Fruit fly (Drosophila melanogaster) whole organism, embryonic: ENCODE data around the gene CG32354.
A peak's percentile ranks its signal among the peaks of the same experiment; 100 is the strongest.

ENCODE experiments used
- Atf-2 ChIP-seq: fragments of 200-800 bp; sonication (Bioruptor generic); optimal IDR thresholded peaks from 2 replicates; lab custom pipeline; 2016; ENCODE audit warnings: missing biosample characterization, missing genetic modification characterization
- B-H1 ChIP-seq: fragments of 200-800 bp; sonication (Bioruptor generic); IDR thresholded peaks from 3 replicates; pipeline ENCODE4 v1.3.6; 2022; ENCODE audit warnings: missing biosample characterization, missing genetic modification characterization
- Bgb ChIP-seq: fragments of 200-800 bp; sonication (Bioruptor generic); IDR thresholded peaks from 2 replicates; pipeline ENCODE4 v1.3.6; 2022; ENCODE audit warnings: missing biosample characterization, missing genetic modification characterization; ENCODE audit not compliant: partially characterized antibody
- CG11696 ChIP-seq: fragments of 200-800 bp; sonication (Bioruptor generic); IDR thresholded peaks from 2 replicates; pipeline ENCODE4 v1.3.6; 2022; ENCODE audit warnings: missing biosample characterization, missing genetic modification characterization
- CG12155 ChIP-seq: fragments of 200-800 bp; sonication (Bioruptor generic); optimal IDR thresholded peaks from 3 replicates; lab custom pipeline; 2016; ENCODE audit warnings: missing biosample characterization, missing genetic modification characterization
- CG13894 ChIP-seq: fragments of 200-800 bp; sonication (Bioruptor generic); optimal IDR thresholded peaks from 3 replicates; lab custom pipeline; 2018; ENCODE audit warnings: missing biosample characterization, mild to moderate bottlenecking, missing genetic modification characterization, moderate library complexity
- CG14014 ChIP-seq: fragments of 200-800 bp; sonication (Bioruptor generic); IDR thresholded peaks from 2 replicates; pipeline ENCODE4 v1.3.6; 2022; ENCODE audit warnings: missing biosample characterization, missing genetic modification characterization
- CG15479 ChIP-seq: fragments of 200-800 bp; sonication (Bioruptor generic); optimal IDR thresholded peaks from 3 replicates; lab custom pipeline; 2019; ENCODE audit warnings: missing biosample characterization, mild to moderate bottlenecking, missing genetic modification characterization, moderate library complexity
- CG18476 ChIP-seq: fragments of 200-800 bp; sonication (Bioruptor generic); optimal IDR thresholded peaks from 2 replicates; lab custom pipeline; 2016; ENCODE audit warnings: missing biosample characterization, mild to moderate bottlenecking, missing genetic modification characterization
- CG2129 ChIP-seq: fragments of 200-800 bp; sonication (Bioruptor generic); IDR thresholded peaks from 2 replicates; pipeline ENCODE4 v1.3.6; 2022; ENCODE audit warnings: missing biosample characterization, missing genetic modification characterization; ENCODE audit not compliant: partially characterized antibody
- CG2199 ChIP-seq: fragments of 200-800 bp; sonication (Bioruptor generic); IDR thresholded peaks from 3 replicates; pipeline ENCODE4 v1.3.6; 2022; ENCODE audit warnings: missing biosample characterization, missing genetic modification characterization
- CG30020 ChIP-seq: fragments of 200-800 bp; optimal IDR thresholded peaks from 2 replicates; lab custom pipeline; 2019; ENCODE audit warnings: missing biosample characterization, mild to moderate bottlenecking, missing genetic modification characterization, moderate library complexity
- CG30431 ChIP-seq: fragments of 200-800 bp; sonication (Bioruptor generic); optimal IDR thresholded peaks from 2 replicates; lab custom pipeline; 2017; ENCODE audit warnings: missing biosample characterization, missing genetic modification characterization
- CG31441 ChIP-seq: fragments of 200-800 bp; sonication (Bioruptor generic); IDR thresholded peaks from 2 replicates; pipeline ENCODE4 v1.3.6; 2022; ENCODE audit warnings: missing biosample characterization, missing genetic modification characterization
- CG33557 ChIP-seq: fragments of 200-800 bp; sonication (Bioruptor generic); optimal IDR thresholded peaks from 2 replicates; lab custom pipeline; 2019; ENCODE audit warnings: missing biosample characterization, mild to moderate bottlenecking, missing genetic modification characterization, moderate library complexity
- CG34422 ChIP-seq: fragments of 200-800 bp; sonication (Bioruptor generic); IDR thresholded peaks from 3 replicates; pipeline ENCODE4 v1.3.6; 2022; ENCODE audit warnings: missing biosample characterization, missing genetic modification characterization
- CG6854 ChIP-seq: fragments of 200-800 bp; sonication (Bioruptor generic); optimal IDR thresholded peaks from 3 replicates; lab custom pipeline; 2017; ENCODE audit warnings: missing biosample characterization, mild to moderate bottlenecking, missing genetic modification characterization
- CG7271 ChIP-seq: fragments of 200-800 bp; sonication (Bioruptor generic); optimal IDR thresholded peaks from 2 replicates; lab custom pipeline; 2018; ENCODE audit warnings: missing biosample characterization, mild to moderate bottlenecking, missing genetic modification characterization, moderate library complexity
- CG7786 ChIP-seq: fragments of 200-800 bp; sonication (Bioruptor generic); optimal IDR thresholded peaks from 2 replicates; lab custom pipeline; 2016; ENCODE audit warnings: missing biosample characterization, missing genetic modification characterization
- CG7963 ChIP-seq: fragments of 200-800 bp; sonication (Bioruptor generic); IDR thresholded peaks from 3 replicates; pipeline ENCODE4 v1.3.6; 2022; ENCODE audit warnings: missing biosample characterization, missing genetic modification characterization; ENCODE audit not compliant: partially characterized antibody
- Dfd ChIP-seq, 2 experiments: fragments of >200 bp; optimal IDR thresholded peaks; 2 replicates each; lab custom pipeline; 2017; ENCODE audit warnings: missing biosample characterization in 2 of 2, missing genetic modification characterization in 2 of 2
- Ets65A ChIP-seq: fragments of 200-800 bp; sonication (Bioruptor generic); peaks from one replicate; lab custom pipeline; 2016; ENCODE audit warnings: missing biosample characterization, missing genetic modification characterization
- Lhr ChIP-seq: fragments of 200-800 bp; sonication (Bioruptor generic); optimal IDR thresholded peaks from 3 replicates; lab custom pipeline; 2017; ENCODE audit warnings: mild to moderate bottlenecking, missing biosample characterization, missing genetic modification reagents, missing genetic modification characterization
- MTF-1 ChIP-seq: fragments of 200-800 bp; sonication (Bioruptor generic); optimal IDR thresholded peaks from 2 replicates; lab custom pipeline; 2018; ENCODE audit warnings: missing biosample characterization, mild to moderate bottlenecking, missing genetic modification characterization, borderline replicate concordance
- Mrtf ChIP-seq: fragments of 200-800 bp; sonication (Bioruptor generic); IDR thresholded peaks from 3 replicates; pipeline ENCODE4 v1.3.6; 2022; ENCODE audit warnings: missing biosample characterization, missing genetic modification characterization
- Nf-YA ChIP-seq: fragments of 200-800 bp; sonication (Bioruptor generic); IDR thresholded peaks from 2 replicates; pipeline ENCODE4 v1.3.6; 2022; ENCODE audit warnings: missing biosample characterization, missing genetic modification characterization
- Oaz ChIP-seq: fragments of 200-800 bp; sonication (Bioruptor generic); IDR thresholded peaks from 2 replicates; pipeline ENCODE4 v1.3.6; 2022; ENCODE audit warnings: missing biosample characterization, missing genetic modification characterization
- Pdp1 ChIP-seq, 2 experiments: fragments of 200-800 bp; sonication (Bioruptor generic); optimal IDR thresholded peaks; 3 replicates each; lab custom pipeline; 2016; ENCODE audit warnings: missing biosample characterization in 2 of 2, missing genetic modification characterization in 2 of 2, mild to moderate bottlenecking in 1 of 2, moderate library complexity in 1 of 2
- Spps ChIP-seq: fragments of 200-800 bp; sonication (Bioruptor generic); optimal IDR thresholded peaks from 2 replicates; lab custom pipeline; 2018; ENCODE audit warnings: missing biosample characterization, mild to moderate bottlenecking, missing genetic modification characterization
- ac ChIP-seq: fragments of 200-800 bp; sonication (Bioruptor generic); optimal IDR thresholded peaks from 3 replicates; lab custom pipeline; 2017; ENCODE audit warnings: missing biosample characterization, mild to moderate bottlenecking, missing genetic modification characterization
- ap ChIP-seq: fragments of 200-800 bp; sonication (Bioruptor generic); IDR thresholded peaks from 2 replicates; pipeline ENCODE4 v1.3.6; 2022; ENCODE audit warnings: missing biosample characterization, missing genetic modification characterization
- az2 ChIP-seq: fragments of 200-800 bp; sonication (Bioruptor generic); optimal IDR thresholded peaks from 3 replicates; lab custom pipeline; 2016; ENCODE audit warnings: missing biosample characterization, missing genetic modification characterization
- cwo ChIP-seq: fragments of 200-800 bp; sonication (Bioruptor generic); optimal IDR thresholded peaks from 3 replicates; lab custom pipeline; 2017; ENCODE audit warnings: missing biosample characterization, missing genetic modification characterization, mild to moderate bottlenecking, moderate library complexity, missing genetic modification reagents
- disco-r ChIP-seq: fragments of 200-800 bp; sonication (Bioruptor generic); optimal IDR thresholded peaks from 2 replicates; lab custom pipeline; 2016; ENCODE audit warnings: missing biosample characterization, missing genetic modification characterization
- dpn ChIP-seq, 2 experiments: fragments of 200-800 bp; sonication (Bioruptor generic); optimal IDR thresholded peaks; 3 replicates each; lab custom pipeline; 2016; ENCODE audit warnings: missing biosample characterization in 2 of 2, missing genetic modification characterization in 2 of 2
- exex ChIP-seq: fragments of 200-800 bp; sonication (Bioruptor generic); optimal IDR thresholded peaks from 4 replicates; lab custom pipeline; 2018; ENCODE audit warnings: missing biosample characterization, mild to moderate bottlenecking, missing genetic modification characterization, moderate library complexity
- fd102C ChIP-seq: fragments of 200-800 bp; sonication (Bioruptor generic); optimal IDR thresholded peaks from 2 replicates; lab custom pipeline; 2018; ENCODE audit warnings: missing biosample characterization, mild to moderate bottlenecking, missing genetic modification characterization, moderate library complexity
- jumu ChIP-seq: fragments of 200-800 bp; sonication (Bioruptor generic); optimal IDR thresholded peaks from 3 replicates; lab custom pipeline; 2016; ENCODE audit warnings: missing biosample characterization, missing genetic modification characterization
- kay ChIP-seq: fragments of 200-800 bp; sonication (Bioruptor generic); optimal IDR thresholded peaks from 2 replicates; lab custom pipeline; 2016; ENCODE audit warnings: missing biosample characterization, missing genetic modification characterization
- lmd ChIP-seq: fragments of 200-800 bp; sonication (Bioruptor generic); IDR thresholded peaks from 2 replicates; pipeline ENCODE4 v1.3.6; 2022; ENCODE audit warnings: missing biosample characterization, missing genetic modification characterization
- nerfin-1 ChIP-seq: fragments of 200-800 bp; sonication (Bioruptor generic); optimal IDR thresholded peaks from 3 replicates; lab custom pipeline; 2019; ENCODE audit warnings: missing biosample characterization, mild to moderate bottlenecking, missing genetic modification characterization, moderate library complexity
- otp ChIP-seq: fragments of 200-800 bp; sonication (Bioruptor generic); IDR thresholded peaks from 3 replicates; pipeline ENCODE4, ENCODE4 v1.3.6; 2022; ENCODE audit warnings: missing biosample characterization, missing genetic modification characterization
- pita ChIP-seq: fragments of 200-800 bp; sonication (Bioruptor generic); optimal IDR thresholded peaks from 2 replicates; lab custom pipeline; 2017; ENCODE audit warnings: missing biosample characterization, mild to moderate bottlenecking, missing genetic modification characterization
- prd ChIP-seq, 3 experiments: fragments of >200 bp in 2 of 3; fragments of 200-800 bp in 1 of 3; sonication (Bioruptor generic) in 1 of 3; optimal IDR thresholded peaks in 2 of 3; IDR thresholded peaks in 1 of 3; 2 replicates in 2 of 3; 3 replicates in 1 of 3; pipeline versions ENCODE4 v1.3.6 to Lab custom; 2017 to 2022; ENCODE audit warnings: missing biosample characterization in 1 of 3, missing genetic modification characterization in 1 of 3
- ro ChIP-seq: fragments of 200-800 bp; sonication (Bioruptor generic); IDR thresholded peaks from 2 replicates; pipeline ENCODE4 v1.3.6; 2022; ENCODE audit warnings: missing biosample characterization, missing genetic modification characterization
- scrt ChIP-seq: fragments of 200-800 bp; sonication (Bioruptor generic); optimal IDR thresholded peaks from 2 replicates; lab custom pipeline; 2018; ENCODE audit warnings: missing biosample characterization, mild to moderate bottlenecking, missing genetic modification characterization, moderate library complexity
- sob ChIP-seq: fragments of 200-800 bp; sonication (Bioruptor generic); IDR thresholded peaks from 2 replicates; pipeline ENCODE4 v1.3.6; 2022; ENCODE audit warnings: missing biosample characterization, missing genetic modification characterization
- sqz ChIP-seq: fragments of 200-800 bp; sonication (Bioruptor generic); optimal IDR thresholded peaks from 3 replicates; lab custom pipeline; 2018; ENCODE audit warnings: missing biosample characterization, mild to moderate bottlenecking, missing genetic modification characterization
- sr ChIP-seq: fragments of 200-800 bp; sonication (Bioruptor generic); IDR thresholded peaks from 3 replicates; pipeline ENCODE4 v1.3.6; 2022; ENCODE audit warnings: missing biosample characterization, missing genetic modification characterization
- ttk ChIP-seq: fragments of 200-800 bp; sonication (Bioruptor generic); IDR thresholded peaks from 2 replicates; pipeline ENCODE4 v2.1.2; 2022; ENCODE audit warnings: missing biosample characterization, missing genetic modification characterization
- tup ChIP-seq: fragments of 200-800 bp; sonication (Bioruptor generic); optimal IDR thresholded peaks from 2 replicates; lab custom pipeline; 2016; ENCODE audit warnings: missing biosample characterization, mild to moderate bottlenecking, missing genetic modification characterization, moderate library complexity

The CG32354 gene

DNA sequence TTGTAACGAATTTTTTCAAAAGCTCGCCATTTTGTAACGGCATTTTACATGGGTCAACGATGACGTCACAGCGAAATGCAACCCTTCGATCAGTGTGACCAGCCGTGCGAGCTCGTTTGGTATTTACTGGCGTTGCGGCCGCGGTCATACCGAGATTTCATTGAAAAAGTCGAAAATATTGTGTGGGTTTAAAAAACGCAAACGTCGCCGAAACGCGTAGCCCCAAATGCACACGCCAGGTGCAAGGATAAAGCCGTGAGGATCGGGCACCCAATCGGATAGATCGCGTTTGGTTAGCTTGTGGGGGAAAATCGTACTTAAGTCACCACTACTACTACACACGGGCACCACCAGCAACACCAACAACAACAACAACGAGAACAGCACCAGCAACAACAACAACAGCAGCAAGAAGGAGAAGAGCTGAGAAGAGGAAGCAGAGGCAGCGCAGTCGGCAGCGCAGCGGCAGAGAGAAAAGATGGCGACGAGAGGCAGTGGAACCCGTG is 2.9 kb upstream of the CG32354 start, which contains the start of gene Cbl (continued):
- TF ChIP-seq CG34422 (GFP tag; lab: Robert Waterston, UW): peak; percentile 76; the same call in 1 of the 3 replicates
- peak; percentile 55 for TF ChIP-seq Ets65A
- no peak for TF ChIP-seq CG18476 (GFP tag; lab: Kevin White, UChicago)
- no peak for TF ChIP-seq CG31441 (GFP tag; lab: Robert Waterston, UW)
- no peak for TF ChIP-seq CG2129 (GFP tag; lab: Robert Waterston, UW)
- TF ChIP-seq exex (tag; lab: Kevin White, UChicago): no peak
- no peak for TF ChIP-seq Mrtf (GFP tag; lab: Robert Waterston, UW)
- no peak for TF ChIP-seq prd (optimal IDR thresholded peaks at IDR 0.05; lab: Kevin White, UChicago)
- no peak for TF ChIP-seq prd (GFP tag; IDR thresholded peaks at IDR 0.05; lab: Robert Waterston, UW)
- TF ChIP-seq Pdp1 (GFP tag; optimal IDR thresholded peaks at IDR 0.05; lab: Kevin White, UChicago): peak in 1 of 2 experiments; percentile 62
- TF ChIP-seq CG14014 (GFP tag; lab: Robert Waterston, UW): no peak
- peak; percentile 52 for TF ChIP-seq MTF-1 (GFP tag; lab: Kevin White, UChicago)
- no peak for TF ChIP-seq CG2199 (GFP tag; lab: Robert Waterston, UW)
- TF ChIP-seq kay: peak; percentile 65
- no peak for TF ChIP-seq ap
- no peak for TF ChIP-seq cwo (GFP tag; lab: Kevin White, UChicago)
- TF ChIP-seq scrt (GFP tag; lab: Kevin White, UChicago): no peak
- TF ChIP-seq CG30431 (GFP tag; lab: Kevin White, UChicago): no peak
- peak; percentile 84 for TF ChIP-seq Lhr (GFP tag; lab: Kevin White, UChicago)
- TF ChIP-seq ttk (GFP tag; lab: Robert Waterston, UW): no peak
- no peak for TF ChIP-seq Oaz
- no peak for TF ChIP-seq CG6854 (GFP tag; lab: Kevin White, UChicago)
- TF ChIP-seq Dfd (GFP tag; optimal IDR thresholded peaks at IDR 0.05; lab: Kevin White, UChicago): no peak
- peak; percentile 17 for TF ChIP-seq CG33557 (GFP tag; lab: Kevin White, UChicago)
- TF ChIP-seq CG12155 (GFP tag; lab: Kevin White, UChicago): peak; percentile 56
- TF ChIP-seq lmd (GFP tag; lab: Robert Waterston, UW): no peak
- no peak for TF ChIP-seq CG15479
- TF ChIP-seq ac (GFP tag; lab: Kevin White, UChicago): no peak
- no peak for TF ChIP-seq CG30020 (tag; lab: Kevin White, UChicago)
- TF ChIP-seq sob (GFP tag; lab: Robert Waterston, UW): no peak
- peak in 1 of 2 experiments; percentile 5 for TF ChIP-seq dpn (GFP tag; optimal IDR thresholded peaks at IDR 0.05; lab: Kevin White, UChicago)
- TF ChIP-seq Atf-2 (GFP tag; lab: Kevin White, UChicago): peak; percentile 7
- no peak for TF ChIP-seq CG7786
- no peak for TF ChIP-seq CG7963
- no peak for TF ChIP-seq az2
- TF ChIP-seq CG11696 (GFP tag; lab: Robert Waterston, UW): no peak
- no peak for TF ChIP-seq tup (GFP tag; lab: Kevin White, UChicago)
- TF ChIP-seq fd102C: peak; percentile 10
- TF ChIP-seq B-H1 (GFP tag; lab: Robert Waterston, UW): no peak
- TF ChIP-seq disco-r (GFP tag; lab: Kevin White, UChicago): no peak
- TF ChIP-seq sr (GFP tag; lab: Robert Waterston, UW): no peak
- peak; percentile 49; the same call in 1 of the 2 replicates for TF ChIP-seq Bgb (GFP tag; lab: Robert Waterston, UW)
- no peak for TF ChIP-seq CG13894 (tag; lab: Kevin White, UChicago)
- no peak for TF ChIP-seq Spps
- TF ChIP-seq otp (GFP tag; lab: Robert Waterston, UW): no peak
- TF ChIP-seq sqz: no peak
- TF ChIP-seq jumu: no peak
- no peak for TF ChIP-seq pita
- no peak for TF ChIP-seq nerfin-1 (tag; lab: Kevin White, UChicago)
- no peak for TF ChIP-seq Nf-YA (GFP tag; lab: Robert Waterston, UW)
- no peak for TF ChIP-seq CG7271 (tag; lab: Kevin White, UChicago)
- no peak for TF ChIP-seq ro
